Worm (Caenorhabditis elegans): ENCODE results near the gene ZK938.10.

DNA sequence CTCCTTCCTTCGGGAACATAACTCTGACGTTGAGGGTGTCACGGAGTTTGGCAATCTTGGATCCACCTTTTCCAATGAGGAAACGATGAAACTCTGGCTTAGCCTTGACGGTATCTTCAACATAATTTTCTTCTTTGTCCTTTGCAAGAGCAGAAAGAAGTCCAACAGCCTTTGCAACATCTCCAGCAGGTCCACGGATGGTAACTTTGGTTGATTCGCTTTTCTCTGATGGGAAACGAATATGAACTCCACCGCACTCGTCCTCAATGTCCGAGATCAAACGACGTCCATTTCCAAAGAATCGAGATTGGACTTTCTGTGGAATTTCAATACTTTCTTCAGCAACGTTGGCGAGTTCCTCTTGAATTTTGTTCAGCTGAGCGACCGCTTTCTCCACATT, 37.7 kb upstream of the ZK938.10 start:
- TF ChIP-seq pha-4 (tag; optimal IDR thresholded peaks at IDR 0.05): no peak
- no peak for TF ChIP-seq snpc-4 (tag; optimal IDR thresholded peaks at IDR 0.05)
- no peak for TF ChIP-seq nhr-76 (tag; optimal IDR thresholded peaks at IDR 0.05)
- TF ChIP-seq M03D4.4 (tag; optimal IDR thresholded peaks at IDR 0.05): no peak
- no peak for TF ChIP-seq elt-3 (tag; optimal IDR thresholded peaks at IDR 0.05)
- no peak for TF ChIP-seq lin-13 (tag; optimal IDR thresholded peaks at IDR 0.05)
- TF ChIP-seq nhr-28 (tag; optimal IDR thresholded peaks at IDR 0.05): no peak

Data from whole organism, mixed stage, embryonic.